Worm (Caenorhabditis elegans) whole organism, young adult: ENCODE data around the gene ZK512.10.

Experiments
- cebp-2 ChIP-seq: fragments of 200-800 bp; sonication (Bioruptor generic); IDR thresholded peaks from 2 replicates; pipeline ENCODE4 v1.3.6; 2022; ENCODE audit warnings: missing genetic modification characterization, missing compliant biosample characterization
- ceh-91 ChIP-seq: fragments of 200-800 bp; sonication (Bioruptor generic); IDR thresholded peaks from 2 replicates; pipeline ENCODE4 v1.3.6; 2022; ENCODE audit warnings: missing genetic modification reagents, missing genetic modification characterization, missing compliant biosample characterization
- efl-1 ChIP-seq: fragments of 150-350 bp; optimal IDR thresholded peaks from 2 replicates; lab custom pipeline; 2014; ENCODE audit warnings: missing biosample characterization, missing genetic modification reagents, missing genetic modification characterization
- mxl-1 ChIP-seq: sonication (generic microtip); optimal IDR thresholded peaks from 2 replicates; lab custom pipeline; 2016; ENCODE audit warnings: missing genetic modification characterization, missing compliant biosample characterization

- no peak for TF ChIP-seq ceh-91 (GFP tag; lab: Robert Waterston, UW)
- TF ChIP-seq cebp-2, result no peak
- TF ChIP-seq mxl-1 (tag; lab: Kevin White, UChicago), result no peak
- TF ChIP-seq efl-1, result no peak
Measured at ce11 chrIII:9144744-9145390, 14.2 kb downstream of the ZK512.10 start, which contains the start of the genes ZK512.2 and ZK512.4.
